Worm (Caenorhabditis elegans) whole organism, late embryonic: ENCODE data around the gene his-2.

ENCODE experiments used
- C08G9.2 ChIP-seq: sonication (generic microtip); optimal IDR thresholded peaks from 2 replicates; lab custom pipeline; 2016; ENCODE audit warnings: mild to moderate bottlenecking, missing genetic modification characterization, moderate library complexity, missing compliant biosample characterization
- C38D4.7 ChIP-seq: fragments of 200-800 bp; sonication (Bioruptor generic); optimal IDR thresholded peaks from 2 replicates; lab custom pipeline; 2018; ENCODE audit warnings: mild to moderate bottlenecking, missing genetic modification characterization, moderate library complexity, missing compliant biosample characterization
- K09A11.1 ChIP-seq: sonication (generic microtip); optimal IDR thresholded peaks from 2 replicates; lab custom pipeline; 2017; ENCODE audit warnings: antibody characterized with exemption, mild to moderate bottlenecking, missing genetic modification characterization, missing compliant biosample characterization; ENCODE audit not compliant: insufficient read depth
- ahr-1 ChIP-seq: sonication (generic microtip); optimal IDR thresholded peaks from 2 replicates; lab custom pipeline; 2016; ENCODE audit warnings: missing genetic modification characterization, missing compliant biosample characterization
- ama-1 ChIP-seq: fragments of 150-350 bp; optimal IDR thresholded peaks from 2 replicates; lab custom pipeline; 2014
- ceh-19 ChIP-seq: fragments of 200-800 bp; sonication (Bioruptor generic); optimal IDR thresholded peaks from 2 replicates; lab custom pipeline; 2018; ENCODE audit warnings: mild to moderate bottlenecking, missing genetic modification characterization, missing compliant biosample characterization
- ceh-22 ChIP-seq: sonication (generic microtip); optimal IDR thresholded peaks from 2 replicates; lab custom pipeline; 2017; ENCODE audit warnings: missing biosample characterization, missing genetic modification characterization
- ceh-31 ChIP-seq: sonication (generic microtip); optimal IDR thresholded peaks from 2 replicates; lab custom pipeline; 2016; ENCODE audit warnings: missing genetic modification characterization, missing compliant biosample characterization
- ceh-34 ChIP-seq: sonication (generic microtip); optimal IDR thresholded peaks from 2 replicates; lab custom pipeline; 2016; ENCODE audit warnings: mild to moderate bottlenecking, missing genetic modification characterization, missing compliant biosample characterization
- ceh-48 ChIP-seq: sonication (generic microtip); optimal IDR thresholded peaks from 2 replicates; lab custom pipeline; 2016; ENCODE audit warnings: missing genetic modification characterization, inconsistent platforms, missing compliant biosample characterization
- che-1 ChIP-seq: sonication (generic microtip); optimal IDR thresholded peaks from 2 replicates; lab custom pipeline; 2016; ENCODE audit warnings: mild to moderate bottlenecking, missing genetic modification characterization, missing compliant biosample characterization
- dmd-4 ChIP-seq: sonication (generic microtip); optimal IDR thresholded peaks from 2 replicates; lab custom pipeline; 2016; ENCODE audit warnings: borderline replicate concordance, missing genetic modification characterization, missing compliant biosample characterization
- dve-1 ChIP-seq: sonication (generic microtip); optimal IDR thresholded peaks from 2 replicates; lab custom pipeline; 2017; ENCODE audit warnings: antibody characterized with exemption, mild to moderate bottlenecking, missing genetic modification characterization, missing compliant biosample characterization
- elt-2 ChIP-seq: sonication (generic microtip); optimal IDR thresholded peaks from 2 replicates; lab custom pipeline; 2016; ENCODE audit warnings: missing genetic modification reagents, missing genetic modification characterization, missing compliant biosample characterization
- elt-4 ChIP-seq: sonication (generic microtip); optimal IDR thresholded peaks from 2 replicates; lab custom pipeline; 2016; ENCODE audit warnings: missing genetic modification characterization, missing compliant biosample characterization
- ets-4 ChIP-seq: sonication (generic microtip); optimal IDR thresholded peaks from 2 replicates; lab custom pipeline; 2016; ENCODE audit warnings: missing genetic modification characterization, missing compliant biosample characterization
- fax-1 ChIP-seq: sonication (generic microtip); optimal IDR thresholded peaks from 2 replicates; lab custom pipeline; 2016; ENCODE audit warnings: missing genotype, missing genetic modification characterization, missing compliant biosample characterization
- hlh-30 ChIP-seq: sonication (generic microtip); optimal IDR thresholded peaks from 2 replicates; lab custom pipeline; 2017; ENCODE audit warnings: antibody characterized with exemption, missing genetic modification characterization, missing compliant biosample characterization; ENCODE audit not compliant: insufficient read depth
- hlh-8 ChIP-seq: sonication (generic microtip); optimal IDR thresholded peaks from 2 replicates; lab custom pipeline; 2016; ENCODE audit warnings: missing genotype, missing genetic modification characterization, missing compliant biosample characterization
- lim-6 ChIP-seq: sonication (generic microtip); optimal IDR thresholded peaks from 2 replicates; lab custom pipeline; 2016; ENCODE audit warnings: missing genetic modification characterization, missing compliant biosample characterization
- lin-11 ChIP-seq: fragments of 200-800 bp; sonication (Bioruptor generic); optimal IDR thresholded peaks from 2 replicates; lab custom pipeline; 2018; ENCODE audit warnings: mild to moderate bottlenecking, missing genetic modification characterization, missing compliant biosample characterization
- madf-2 ChIP-seq: sonication (generic microtip); optimal IDR thresholded peaks from 2 replicates; lab custom pipeline; 2017; ENCODE audit warnings: missing genetic modification characterization, missing compliant biosample characterization
- nhr-11 ChIP-seq: fragments of 150-350 bp; optimal IDR thresholded peaks from 2 replicates; lab custom pipeline; 2014; ENCODE audit warnings: missing biosample characterization, missing genetic modification characterization
- nhr-232 ChIP-seq: sonication (generic microtip); optimal IDR thresholded peaks from 2 replicates; lab custom pipeline; 2016; ENCODE audit warnings: missing genetic modification characterization, missing compliant biosample characterization
- npax-4 ChIP-seq: sonication (generic microtip); optimal IDR thresholded peaks from 2 replicates; lab custom pipeline; 2016; ENCODE audit warnings: missing genetic modification characterization, missing compliant biosample characterization
- odd-2 ChIP-seq: sonication (generic microtip); optimal IDR thresholded peaks from 2 replicates; lab custom pipeline; 2017; ENCODE audit warnings: antibody characterized with exemption, mild to moderate bottlenecking, missing genetic modification characterization, missing compliant biosample characterization
- pat-9 ChIP-seq: fragments of 200-800 bp; sonication (Bioruptor generic); optimal IDR thresholded peaks from 2 replicates; lab custom pipeline; 2018; ENCODE audit warnings: mild to moderate bottlenecking, missing genetic modification characterization, moderate library complexity, missing compliant biosample characterization
- pha-2 ChIP-seq: sonication (generic microtip); optimal IDR thresholded peaks from 2 replicates; lab custom pipeline; 2017; ENCODE audit warnings: mild to moderate bottlenecking, missing genetic modification characterization, missing compliant biosample characterization
- pha-4 ChIP-seq: fragments of 150-350 bp; optimal IDR thresholded peaks from 2 replicates; lab custom pipeline; 2018; ENCODE audit warnings: missing biosample characterization, missing genetic modification reagents, missing genetic modification characterization
- pros-1 ChIP-seq: fragments of 150-350 bp; optimal IDR thresholded peaks from 2 replicates; lab custom pipeline; 2014; ENCODE audit warnings: missing biosample characterization, missing genetic modification reagents, missing genetic modification characterization
- ref-2 ChIP-seq: sonication (generic microtip); optimal IDR thresholded peaks from 2 replicates; lab custom pipeline; 2016; ENCODE audit warnings: missing genetic modification characterization, missing compliant biosample characterization
- sox-4 ChIP-seq: sonication (generic microtip); optimal IDR thresholded peaks from 2 replicates; lab custom pipeline; 2017; ENCODE audit warnings: mild to moderate bottlenecking, missing genetic modification characterization, inconsistent platforms, missing compliant biosample characterization
- syd-9 ChIP-seq: sonication (generic microtip); optimal IDR thresholded peaks from 2 replicates; lab custom pipeline; 2016; ENCODE audit warnings: mild to moderate bottlenecking, missing genetic modification characterization, moderate library complexity, missing compliant biosample characterization
- tbx-7 ChIP-seq: sonication (generic microtip); optimal IDR thresholded peaks from 2 replicates; lab custom pipeline; 2016; ENCODE audit warnings: missing genotype, missing genetic modification characterization, missing compliant biosample characterization
- unc-3 ChIP-seq, 2 experiments: fragments of 200-800 bp in 1 of 2; sonication (Bioruptor generic) in 1 of 2; sonication (generic microtip) in 1 of 2; conservative IDR thresholded peaks in 1 of 2; optimal IDR thresholded peaks in 1 of 2; 2 replicates each; pipeline versions ENCODE4 v1.3.6 to Lab custom; 2016 to 2022; ENCODE audit warnings: missing compliant biosample characterization in 2 of 2, missing genetic modification characterization in 2 of 2, missing genetic modification reagents in 1 of 2
- ztf-16 ChIP-seq: sonication (generic microtip); optimal IDR thresholded peaks from 2 replicates; lab custom pipeline; 2017; ENCODE audit warnings: missing genetic modification characterization, missing compliant biosample characterization

Gene his-2

ce11 chrV:16041925-16042742, at the start of gene his-2, which contains the start of gene his-1:
TSS of gene his-2 (minus strand) at chrV:16042283.
TSS of gene his-1 (plus strand) at chrV:16042520.
- TF ChIP-seq ref-2 (peak; percentile 22), ama-1 (lab: Kevin White, UChicago) (peak; percentile 73)

- TF ChIP-seq nhr-11 (tag; lab: Kevin White, UChicago) (no peak), nhr-232 (no peak), madf-2 (no peak), ahr-1 (tag; lab: Kevin White, UChicago) (no peak), ceh-19 (GFP tag; lab: Kevin White, UChicago) (no peak), hlh-30 (no peak), sox-4 (tag; lab: Kevin White, UChicago) (no peak), pha-4 (tag; lab: Kevin White, UChicago) (no peak), pros-1 (tag; lab: Kevin White, UChicago) (no peak), K09A11.1 (tag; lab: Kevin White, UChicago) (no peak), odd-2 (tag; lab: Kevin White, UChicago) (no peak), ztf-16 (tag; lab: Kevin White, UChicago) (no peak), ceh-22 (no peak), unc-3 (GFP tag; conservative IDR thresholded peaks at IDR 0.05; lab: Robert Waterston, UW) (no peak), unc-3 (tag; optimal IDR thresholded peaks at IDR 0.05; lab: Kevin White, UChicago) (no peak), C08G9.2 (tag; lab: Kevin White, UChicago) (no peak)
Observed at ce11 chrV:16090685-16091084, 48.6 kb upstream of the his-2 start, which contains the start of gene F22B8.3. TSS of gene F22B8.3 (plus strand) at chrV:16090985.

ce11 chrV:16080678-16081077, 38.6 kb upstream of the his-2 start:
- TF ChIP-seq nhr-232 (no peak), syd-9 (tag; lab: Kevin White, UChicago) (no peak), dve-1 (tag; lab: Kevin White, UChicago) (no peak), hlh-30 (no peak), che-1 (tag; lab: Kevin White, UChicago) (no peak), ceh-19 (GFP tag; lab: Kevin White, UChicago) (no peak), ceh-34 (no peak), ahr-1 (tag; lab: Kevin White, UChicago) (no peak), lim-6 (no peak), ceh-31 (tag; lab: Kevin White, UChicago) (no peak), lin-11 (no peak), ets-4 (no peak), npax-4 (no peak), C38D4.7 (GFP tag; lab: Kevin White, UChicago) (no peak), hlh-8 (tag; lab: Kevin White, UChicago) (no peak), elt-4 (tag; lab: Kevin White, UChicago) (no peak), pat-9 (tag; lab: Kevin White, UChicago) (no peak), tbx-7 (tag; lab: Kevin White, UChicago) (no peak), ceh-48 (tag; lab: Kevin White, UChicago) (no peak), fax-1 (tag; lab: Kevin White, UChicago) (no peak)

ce11 chrV:16080039-16080438, 38.0 kb upstream of the his-2 start:
- TF ChIP-seq dmd-4 (tag; lab: Kevin White, UChicago) (no peak), pha-2 (tag; lab: Kevin White, UChicago) (no peak), syd-9 (tag; lab: Kevin White, UChicago) (no peak), elt-2 (tag; lab: Kevin White, UChicago) (peak; percentile 41), ceh-22 (no peak), unc-3 (GFP tag; conservative IDR thresholded peaks at IDR 0.05; lab: Robert Waterston, UW) (no peak), unc-3 (tag; optimal IDR thresholded peaks at IDR 0.05; lab: Kevin White, UChicago) (no peak)
